Worm (Caenorhabditis elegans) whole organism, L4 larva: ENCODE measurements around the gene C08F11.13.
"Not testable (repeated sequence)": the region's sequence is repeated elsewhere in the genome, so short reads cannot be mapped to it uniquely, and the experiment has no call there.

ENCODE experiments used
- F37D6.2 ChIP-seq: sonication (generic microtip); optimal IDR thresholded peaks from 2 replicates; lab custom pipeline; 2016; ENCODE audit warnings: mild to moderate bottlenecking, missing genetic modification characterization, missing compliant biosample characterization
- F44E2.7 ChIP-seq: fragments of 200-800 bp; sonication (Bioruptor generic); IDR thresholded peaks from 2 replicates; pipeline ENCODE4 v2.1.2; 2022; ENCODE audit warnings: missing genetic modification characterization, missing compliant biosample characterization
- F49E8.2 ChIP-seq: sonication (generic microtip); optimal IDR thresholded peaks from 2 replicates; lab custom pipeline; 2016; ENCODE audit warnings: missing compliant biosample characterization, mild to moderate bottlenecking, missing genetic modification characterization, borderline replicate concordance
- R02D3.7 ChIP-seq: fragments of 150-350 bp; sonication (generic microtip); optimal IDR thresholded peaks from 3 replicates; lab custom pipeline; 2014; ENCODE audit warnings: missing biosample characterization, missing genetic modification characterization
- T20F7.1 ChIP-seq: fragments of 200-800 bp; sonication (Bioruptor generic); optimal IDR thresholded peaks from 2 replicates; lab custom pipeline; 2018; ENCODE audit warnings: mild to moderate bottlenecking, missing genetic modification characterization, missing compliant biosample characterization
- Y75B8A.6 ChIP-seq: fragments of 200-800 bp; sonication (Bioruptor generic); IDR thresholded peaks from 2 replicates; pipeline ENCODE4 v1.3.6; 2022; ENCODE audit warnings: missing genetic modification reagents, missing genetic modification characterization, missing compliant biosample characterization
- ZK546.5 ChIP-seq, 2 experiments: sonication (generic microtip); optimal IDR thresholded peaks; 2 replicates each; lab custom pipeline; 2017; ENCODE audit warnings: missing biosample characterization in 2 of 2, missing genetic modification characterization in 2 of 2
- aha-1 ChIP-seq: fragments of 150-350 bp; peaks from one replicate; lab custom pipeline; 2014; ENCODE audit warnings: missing biosample characterization, missing genetic modification characterization
- ceh-32 ChIP-seq: sonication (generic microtip); optimal IDR thresholded peaks from 2 replicates; lab custom pipeline; 2016; ENCODE audit warnings: mild to moderate bottlenecking, missing genetic modification characterization, missing compliant biosample characterization; ENCODE audit not compliant: poor library complexity
- daf-16 ChIP-seq, 3 experiments: sonication (generic microtip); optimal IDR thresholded peaks; 2 replicates each; lab custom pipeline; 2016 to 2017; ENCODE audit warnings: missing genetic modification characterization in 3 of 3, missing genetic modification reagents in 3 of 3, mild to moderate bottlenecking in 2 of 3, missing compliant biosample characterization in 2 of 3, missing biosample characterization in 1 of 3, moderate library complexity in 1 of 3
- daf-19 ChIP-seq: fragments of 200-800 bp; sonication (Bioruptor generic); conservative IDR thresholded peaks from 2 replicates; pipeline ENCODE4 v1.3.6; 2022; ENCODE audit warnings: missing genetic modification characterization, missing compliant biosample characterization
- dmd-8 ChIP-seq: fragments of 200-800 bp; sonication (Bioruptor generic); IDR thresholded peaks from 2 replicates; pipeline ENCODE4 v1.3.6; 2022; ENCODE audit warnings: missing genetic modification characterization, missing compliant biosample characterization
- egl-27 ChIP-seq: sonication (generic microtip); optimal IDR thresholded peaks from 3 replicates; lab custom pipeline; 2017; ENCODE audit warnings: missing biosample characterization, missing genetic modification reagents, missing genetic modification characterization
- egl-43 ChIP-seq: fragments of 200-800 bp; sonication (Bioruptor generic); IDR thresholded peaks from 2 replicates; pipeline ENCODE4 v1.3.6; 2022; ENCODE audit warnings: missing genetic modification reagents, missing genetic modification characterization, missing compliant biosample characterization
- fkh-10 ChIP-seq: fragments of 150-350 bp; optimal IDR thresholded peaks from 2 replicates; lab custom pipeline; 2014; ENCODE audit warnings: missing biosample characterization, missing genetic modification reagents, missing genetic modification characterization
- hlh-11 ChIP-seq: fragments of 200-800 bp; sonication (Bioruptor generic); optimal IDR thresholded peaks from 2 replicates; lab custom pipeline; 2018; ENCODE audit warnings: mild to moderate bottlenecking, missing genetic modification characterization, missing compliant biosample characterization
- jun-1 ChIP-seq: fragments of 150-350 bp; optimal IDR thresholded peaks from 2 replicates; lab custom pipeline; 2014; ENCODE audit warnings: missing biosample characterization, missing genetic modification reagents, missing genetic modification characterization
- lin-29 ChIP-seq: fragments of 200-800 bp; sonication (Bioruptor generic); IDR thresholded peaks from 2 replicates; pipeline ENCODE4 v1.3.6; 2022; ENCODE audit warnings: missing genetic modification reagents, missing genetic modification characterization, missing compliant biosample characterization
- mdl-1 ChIP-seq, 2 experiments: fragments of 150-350 bp in 1 of 2; sonication (generic microtip) in 1 of 2; optimal IDR thresholded peaks; 2 replicates each; lab custom pipeline; 2014 to 2017; ENCODE audit warnings: missing biosample characterization in 2 of 2, missing genetic modification characterization in 2 of 2
- mdt-29 ChIP-seq: fragments of 200-800 bp; sonication (Bioruptor generic); IDR thresholded peaks from 2 replicates; pipeline ENCODE4 v1.3.6; 2022; ENCODE audit warnings: missing genetic modification reagents, missing genetic modification characterization, missing compliant biosample characterization
- nhr-10 ChIP-seq: fragments of 150-350 bp; optimal IDR thresholded peaks from 2 replicates; lab custom pipeline; 2014; ENCODE audit warnings: missing biosample characterization, missing genetic modification characterization
- nhr-237 ChIP-seq: sonication (generic microtip); optimal IDR thresholded peaks from 2 replicates; lab custom pipeline; 2017; ENCODE audit warnings: missing biosample characterization, missing genetic modification characterization
- snpc-1.2 ChIP-seq: fragments of 200-800 bp; sonication (Bioruptor generic); IDR thresholded peaks from 2 replicates; pipeline ENCODE4 v1.3.6; 2022; ENCODE audit warnings: missing genetic modification reagents, missing genetic modification characterization, missing compliant biosample characterization
- snpc-4 ChIP-seq: fragments of 150-350 bp; optimal IDR thresholded peaks from 2 replicates; lab custom pipeline; 2014; ENCODE audit warnings: missing biosample characterization, missing genetic modification characterization
- spr-1 ChIP-seq: sonication (generic microtip); optimal IDR thresholded peaks from 2 replicates; lab custom pipeline; 2016; ENCODE audit warnings: mild to moderate bottlenecking, missing genetic modification characterization, missing compliant biosample characterization
- unc-130 ChIP-seq: sonication (generic microtip); optimal IDR thresholded peaks from 2 replicates; lab custom pipeline; 2016; ENCODE audit warnings: missing genetic modification reagents, missing genetic modification characterization, missing compliant biosample characterization
- unc-39 ChIP-seq: sonication (generic microtip); optimal IDR thresholded peaks from 2 replicates; lab custom pipeline; 2017; ENCODE audit warnings: missing biosample characterization, missing genetic modification characterization
- zag-1 ChIP-seq: fragments of 150-350 bp; optimal IDR thresholded peaks from 2 replicates; lab custom pipeline; 2014; ENCODE audit warnings: missing biosample characterization, missing genetic modification characterization
- zip-2 ChIP-seq: fragments of 150-350 bp; optimal IDR thresholded peaks from 2 replicates; lab custom pipeline; 2014; ENCODE audit warnings: missing biosample characterization, missing genetic modification characterization
- ztf-11 ChIP-seq: fragments of 150-350 bp; optimal IDR thresholded peaks from 2 replicates; lab custom pipeline; 2014; ENCODE audit warnings: missing biosample characterization, missing genetic modification characterization

Gene C08F11.13

ce11 chrIV:13601428-13601827, 8.3 kb downstream of the C08F11.13 start (continued):
- TF ChIP-seq F37D6.2 (tag; lab: Kevin White, UChicago): no peak
- TF ChIP-seq daf-19: no peak
- TF ChIP-seq ceh-32: no peak
- no peak for TF ChIP-seq egl-43 (GFP tag; lab: Robert Waterston, UW)
- no peak for TF ChIP-seq ZK546.5 (tag; optimal IDR thresholded peaks at IDR 0.05; lab: Kevin White, UChicago)
- TF ChIP-seq, all 104 proteins: peak for 4

ce11 chrIV:13600643-13601042, 9.0 kb downstream of the C08F11.13 start:
- TF ChIP-seq unc-39 (tag; lab: Kevin White, UChicago) (no peak), zip-2 (tag; lab: Kevin White, UChicago) (no peak), Y75B8A.6 (no peak), mdt-29 (GFP tag; lab: Robert Waterston, UW) (0 out of 2 replicates have a peak, but pooled peaks have one; percentile 40), R02D3.7 (tag; lab: Kevin White, UChicago) (no peak), daf-19 (no peak), egl-27 (tag; lab: Kevin White, UChicago) (no peak), ztf-11 (tag; lab: Kevin White, UChicago) (no peak), snpc-4 (peak; percentile 50), fkh-10 (GFP tag; lab: Kevin White, UChicago) (no peak), dmd-8 (GFP tag; lab: Robert Waterston, UW) (no peak), F37D6.2 (tag; lab: Kevin White, UChicago) (no peak), snpc-1.2 (peak; percentile 98), zag-1 (tag; lab: Kevin White, UChicago) (no peak)
- TF ChIP-seq, all 104 proteins: peak for 3

ce11 chrIV:13597813-13598212, 11.9 kb downstream of the C08F11.13 start, which contains the start of gene Y45F10B.9:
TSS of gene Y45F10B.9 (minus strand) at chrIV:13597913.
- not testable (repeated sequence) for TF ChIP-seq aha-1 (tag; lab: Kevin White, UChicago); nhr-10; snpc-4

- TF ChIP-seq nhr-237 (tag; lab: Kevin White, UChicago) (no peak), unc-130 (GFP tag; lab: Kevin White, UChicago) (no peak), hlh-11 (tag; lab: Kevin White, UChicago) (no peak), F44E2.7 (GFP tag; lab: Robert Waterston, UW) (no peak)
Measured at ce11 chrIV:13593351-13593750, 16.3 kb downstream of the C08F11.13 start, which contains the start of gene Y45F10B.3. TSS of gene Y45F10B.3 (plus strand) at chrIV:13593651.

DNA sequence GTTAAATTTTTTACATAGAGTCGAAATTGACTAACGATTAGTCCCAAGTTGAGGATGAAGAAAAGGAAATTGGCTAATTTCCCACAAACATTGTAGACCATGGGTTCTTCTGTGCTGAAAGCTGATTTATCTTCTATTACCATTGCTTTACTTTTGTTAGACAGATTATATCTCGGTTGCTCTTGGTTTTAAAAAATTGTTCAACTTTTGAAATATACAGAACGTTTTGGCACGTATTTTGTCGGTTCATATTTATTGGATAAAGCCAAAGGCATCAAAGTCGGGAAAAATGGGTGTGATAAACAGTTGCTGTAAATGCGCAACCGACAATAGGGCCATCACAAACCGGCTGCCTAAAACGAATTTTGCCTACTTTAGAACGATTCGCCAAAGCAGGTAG, 18.0 kb downstream of the C08F11.13 start, which contains the start of gene tsp-5:
Gene tsp-5, minus strand, starts transcription at position 101 of the 400 bp plus-strand sequence.
- TF ChIP-seq aha-1 (tag; lab: Kevin White, UChicago): peak; percentile 33
- no peak for TF ChIP-seq F49E8.2 (tag; lab: Kevin White, UChicago)
- TF ChIP-seq mdl-1 (tag; optimal IDR thresholded peaks at IDR 0.05; lab: Kevin White, UChicago): no peak
- no peak for TF ChIP-seq T20F7.1 (GFP tag; lab: Kevin White, UChicago)
- TF ChIP-seq spr-1: no peak
- TF ChIP-seq daf-16 (GFP tag; optimal IDR thresholded peaks at IDR 0.05; lab: Kevin White, UChicago): no peak
- TF ChIP-seq daf-16 (tag; optimal IDR thresholded peaks at IDR 0.05; lab: Kevin White, UChicago): no peak
- no peak for TF ChIP-seq jun-1 (tag; lab: Kevin White, UChicago)
- TF ChIP-seq lin-29: no peak

- peak; percentile 66 for TF ChIP-seq snpc-1.2
- TF ChIP-seq, all 104 proteins: peak for 1; not testable (repeated sequence) for 103
Measured at ce11 chrIV:13588544-13589043, 21.1 kb downstream of the C08F11.13 start, which contains the start of gene sru-9. TSS of gene sru-9 (plus strand) at chrIV:13588993.
